Worm (Caenorhabditis elegans) whole organism, L4 larva: ENCODE data around the gene chst-1.

ENCODE experiments used
- T20F7.1 ChIP-seq: fragments of 200-800 bp; sonication (Bioruptor generic); optimal IDR thresholded peaks from 2 replicates; lab custom pipeline; 2018; ENCODE audit warnings: mild to moderate bottlenecking, missing genetic modification characterization, missing compliant biosample characterization
- aha-1 ChIP-seq: fragments of 150-350 bp; peaks from one replicate; lab custom pipeline; 2014; ENCODE audit warnings: missing biosample characterization, missing genetic modification characterization
- aly-2 ChIP-seq: sonication (generic microtip); optimal IDR thresholded peaks from 2 replicates; lab custom pipeline; 2018; ENCODE audit warnings: missing biosample characterization, missing genetic modification characterization
- ces-1 ChIP-seq: fragments of 150-350 bp; sonication (generic microtip); optimal IDR thresholded peaks from 4 replicates; lab custom pipeline; 2014; ENCODE audit warnings: missing biosample characterization, missing genetic modification reagents, missing genetic modification characterization
- cey-2 ChIP-seq: sonication (generic microtip); optimal IDR thresholded peaks from 3 replicates; lab custom pipeline; 2017; ENCODE audit warnings: missing genetic modification characterization, mild to moderate bottlenecking, missing compliant biosample characterization, antibody characterized with exemption, borderline replicate concordance; ENCODE audit not compliant: insufficient read depth
- ctbp-1 ChIP-seq: fragments of 200-800 bp; sonication (Bioruptor generic); IDR thresholded peaks from 2 replicates; pipeline ENCODE4 v1.3.6; 2022; ENCODE audit warnings: missing genetic modification reagents, missing genetic modification characterization, missing compliant biosample characterization
- daf-12 ChIP-seq: fragments of 150-350 bp; optimal IDR thresholded peaks from 2 replicates; lab custom pipeline; 2014; ENCODE audit warnings: missing biosample characterization, missing genetic modification reagents, missing genetic modification characterization
- daf-16 ChIP-seq, 3 experiments: sonication (generic microtip); optimal IDR thresholded peaks; 2 replicates each; lab custom pipeline; 2016 to 2017; ENCODE audit warnings: missing genetic modification characterization in 3 of 3, missing genetic modification reagents in 3 of 3, mild to moderate bottlenecking in 2 of 3, missing compliant biosample characterization in 2 of 3, missing biosample characterization in 1 of 3, moderate library complexity in 1 of 3
- daf-19 ChIP-seq: fragments of 200-800 bp; sonication (Bioruptor generic); conservative IDR thresholded peaks from 2 replicates; pipeline ENCODE4 v1.3.6; 2022; ENCODE audit warnings: missing genetic modification characterization, missing compliant biosample characterization
- dmd-6 ChIP-seq: fragments of 200-800 bp; sonication (Bioruptor generic); IDR thresholded peaks from 2 replicates; pipeline ENCODE4 v1.3.6; 2022; ENCODE audit warnings: missing genetic modification reagents, missing genetic modification characterization, missing compliant biosample characterization
- dmd-9 ChIP-seq: fragments of 200-800 bp; sonication (Bioruptor generic); IDR thresholded peaks from 2 replicates; pipeline ENCODE4 v1.3.6; 2022; ENCODE audit warnings: missing genetic modification reagents, missing genetic modification characterization, missing compliant biosample characterization
- dpl-1 ChIP-seq: fragments of 150-350 bp; optimal IDR thresholded peaks from 2 replicates; lab custom pipeline; 2014; ENCODE audit warnings: missing biosample characterization, missing genetic modification reagents, missing genetic modification characterization
- dve-1 ChIP-seq: sonication (generic microtip); optimal IDR thresholded peaks from 2 replicates; lab custom pipeline; 2017; ENCODE audit warnings: antibody characterized with exemption, mild to moderate bottlenecking, missing genetic modification characterization, missing compliant biosample characterization; ENCODE audit not compliant: insufficient read depth
- egl-27 ChIP-seq: sonication (generic microtip); optimal IDR thresholded peaks from 3 replicates; lab custom pipeline; 2017; ENCODE audit warnings: missing biosample characterization, missing genetic modification reagents, missing genetic modification characterization
- fos-1 ChIP-seq: fragments of 150-350 bp; optimal IDR thresholded peaks from 2 replicates; lab custom pipeline; 2014; ENCODE audit warnings: missing biosample characterization, missing genetic modification characterization
- gei-8 ChIP-seq: fragments of 200-800 bp; sonication (Bioruptor generic); optimal IDR thresholded peaks from 2 replicates; lab custom pipeline; 2018; ENCODE audit warnings: mild to moderate bottlenecking, missing genetic modification characterization, missing compliant biosample characterization
- hif-1 ChIP-seq, 2 experiments: sonication (generic microtip); optimal IDR thresholded peaks; 2 replicates each; lab custom pipeline; 2016 to 2017; ENCODE audit warnings: missing compliant biosample characterization in 2 of 2, missing genetic modification characterization in 2 of 2, missing genetic modification reagents in 2 of 2, missing genotype in 2 of 2, mild to moderate bottlenecking in 1 of 2
- hlh-11 ChIP-seq: fragments of 200-800 bp; sonication (Bioruptor generic); optimal IDR thresholded peaks from 2 replicates; lab custom pipeline; 2018; ENCODE audit warnings: mild to moderate bottlenecking, missing genetic modification characterization, missing compliant biosample characterization
- hlh-30 ChIP-seq: sonication (generic microtip); optimal IDR thresholded peaks from 2 replicates; lab custom pipeline; 2017; ENCODE audit warnings: antibody characterized with exemption, mild to moderate bottlenecking, missing genetic modification characterization, missing compliant biosample characterization; ENCODE audit not compliant: insufficient read depth
- hmg-1.1 ChIP-seq: fragments of 200-800 bp; sonication (Bioruptor generic); IDR thresholded peaks from 2 replicates; pipeline ENCODE4 v1.3.6; 2022; ENCODE audit warnings: missing genetic modification reagents, missing genetic modification characterization, missing compliant biosample characterization
- lin-13 ChIP-seq: fragments of 150-350 bp; optimal IDR thresholded peaks from 2 replicates; lab custom pipeline; 2014; ENCODE audit warnings: missing biosample characterization, missing genetic modification reagents, missing genetic modification characterization
- lin-38 ChIP-seq: fragments of 200-800 bp; sonication (Bioruptor generic); IDR thresholded peaks from 2 replicates; pipeline ENCODE4 v1.3.6; 2022; ENCODE audit warnings: missing genetic modification reagents, missing genetic modification characterization, missing compliant biosample characterization
- lin-39 ChIP-seq: fragments of 150-350 bp; optimal IDR thresholded peaks from 2 replicates; lab custom pipeline; 2014; ENCODE audit warnings: missing biosample characterization, missing genetic modification reagents, missing genetic modification characterization
- lsy-2 ChIP-seq, 2 experiments: fragments of 150-350 bp in 1 of 2; sonication (generic microtip) in 1 of 2; optimal IDR thresholded peaks; 2 replicates each; lab custom pipeline; 2014 to 2017; ENCODE audit warnings: missing biosample characterization in 2 of 2, missing genetic modification characterization in 2 of 2
- madf-5 ChIP-seq, 2 experiments: fragments of 200-800 bp; sonication (Bioruptor generic); IDR thresholded peaks; 2 replicates each; pipeline ENCODE4 v1.3.6; 2022; ENCODE audit warnings: missing compliant biosample characterization in 2 of 2, missing genetic modification characterization in 2 of 2
- mdl-1 ChIP-seq, 2 experiments: fragments of 150-350 bp in 1 of 2; sonication (generic microtip) in 1 of 2; optimal IDR thresholded peaks; 2 replicates each; lab custom pipeline; 2014 to 2017; ENCODE audit warnings: missing biosample characterization in 2 of 2, missing genetic modification characterization in 2 of 2
- mep-1 ChIP-seq: fragments of 150-350 bp; sonication (generic microtip); optimal IDR thresholded peaks from 3 replicates; lab custom pipeline; 2014; ENCODE audit warnings: missing biosample characterization, missing genetic modification characterization
- mes-2 ChIP-seq: sonication (generic microtip); optimal IDR thresholded peaks from 2 replicates; lab custom pipeline; 2016; ENCODE audit warnings: missing genotype, mild to moderate bottlenecking, missing genetic modification characterization, missing compliant biosample characterization; ENCODE audit not compliant: poor library complexity, severe bottlenecking
- mxl-2 ChIP-seq: fragments of 200-800 bp; sonication (Bioruptor generic); conservative IDR thresholded peaks from 2 replicates; pipeline ENCODE4 v1.3.6; 2022; ENCODE audit warnings: missing genetic modification reagents, missing genetic modification characterization, missing compliant biosample characterization
- mxl-3 ChIP-seq: fragments of 200-800 bp; sonication (Bioruptor generic); optimal IDR thresholded peaks from 2 replicates; lab custom pipeline; 2018; ENCODE audit warnings: mild to moderate bottlenecking, missing genetic modification characterization, missing compliant biosample characterization
- nhr-11 ChIP-seq: fragments of 150-350 bp; optimal IDR thresholded peaks from 2 replicates; lab custom pipeline; 2014; ENCODE audit warnings: missing biosample characterization, missing genetic modification characterization
- nhr-111 ChIP-seq: fragments of 200-800 bp; sonication (Bioruptor generic); optimal IDR thresholded peaks from 2 replicates; lab custom pipeline; 2018; ENCODE audit warnings: mild to moderate bottlenecking, missing genetic modification characterization, missing compliant biosample characterization
- nhr-28 ChIP-seq: fragments of 150-350 bp; optimal IDR thresholded peaks from 2 replicates; lab custom pipeline; 2014; ENCODE audit warnings: missing biosample characterization, missing genetic modification characterization
- nhr-48 ChIP-seq: sonication (generic microtip); optimal IDR thresholded peaks from 2 replicates; lab custom pipeline; 2016; ENCODE audit warnings: mild to moderate bottlenecking, missing genetic modification characterization, missing compliant biosample characterization
- nhr-6 ChIP-seq: fragments of 150-350 bp; optimal IDR thresholded peaks from 2 replicates; lab custom pipeline; 2014; ENCODE audit warnings: missing biosample characterization, missing genetic modification characterization
- pha-4 ChIP-seq, 2 experiments: fragments of 150-350 bp in 1 of 2; fragments of 200-800 bp in 1 of 2; sonication (Bioruptor generic) in 1 of 2; IDR thresholded peaks in 1 of 2; optimal IDR thresholded peaks in 1 of 2; 2 replicates each; pipeline versions ENCODE4 v1.3.6 to Lab custom; 2014 to 2022; ENCODE audit warnings: missing genetic modification characterization in 2 of 2, missing genetic modification reagents in 2 of 2, missing biosample characterization in 1 of 2, missing compliant biosample characterization in 1 of 2
- pqm-1 ChIP-seq: sonication (generic microtip); optimal IDR thresholded peaks from 2 replicates; lab custom pipeline; 2017; ENCODE audit warnings: missing biosample characterization, missing genetic modification characterization
- rbr-2 ChIP-seq: sonication (generic microtip); optimal IDR thresholded peaks from 2 replicates; lab custom pipeline; 2016; ENCODE audit warnings: missing genotype, missing genetic modification characterization, missing compliant biosample characterization
- saeg-2 ChIP-seq: fragments of 200-800 bp; sonication (Bioruptor generic); IDR thresholded peaks from 2 replicates; pipeline ENCODE4 v1.3.6; 2022; ENCODE audit warnings: missing genetic modification reagents, missing genetic modification characterization, missing compliant biosample characterization
- unc-130 ChIP-seq: sonication (generic microtip); optimal IDR thresholded peaks from 2 replicates; lab custom pipeline; 2016; ENCODE audit warnings: missing genetic modification reagents, missing genetic modification characterization, missing compliant biosample characterization
- unc-62 ChIP-seq, 3 experiments: fragments of 150-350 bp in 1 of 3; sonication (generic microtip); optimal IDR thresholded peaks in 2 of 3; peaks in 1 of 3; 1 replicate in 1 of 3; 2 replicates in 2 of 3; lab custom pipeline; 2014 to 2017; ENCODE audit warnings: missing biosample characterization in 3 of 3, missing genetic modification characterization in 3 of 3, missing genetic modification reagents in 3 of 3, missing genotype in 1 of 3
- ztf-7 ChIP-seq: fragments of 150-350 bp; optimal IDR thresholded peaks from 2 replicates; lab custom pipeline; 2014; ENCODE audit warnings: missing biosample characterization, missing genetic modification characterization

The chst-1 gene

DNA sequence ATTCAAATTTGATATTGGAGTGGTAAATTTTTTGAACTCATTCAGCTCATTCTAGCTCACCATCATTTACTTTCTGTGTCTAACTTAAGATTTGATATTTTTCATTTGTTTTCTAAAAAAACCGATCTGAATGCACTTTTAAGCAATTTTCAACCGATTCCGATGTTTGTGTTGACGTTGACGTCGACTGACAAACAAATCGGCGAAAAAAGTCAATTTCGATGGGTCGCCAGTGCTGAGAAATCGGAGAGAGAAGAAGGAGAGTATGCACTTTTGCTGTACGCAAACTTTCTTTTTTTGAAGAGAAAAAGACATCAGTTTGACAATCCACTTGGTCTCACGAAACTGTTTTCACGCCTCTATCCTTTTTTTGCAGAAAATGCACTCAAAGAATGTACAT lies 18.7 kb upstream of the chst-1 start:
- TF ChIP-seq egl-27 (tag; lab: Kevin White, UChicago) (no peak), aly-2 (no peak), gei-8 (GFP tag; lab: Kevin White, UChicago) (no peak), madf-5 (GFP tag; IDR thresholded peaks at IDR 0.05; lab: Robert Waterston, UW) (no peak), unc-130 (GFP tag; lab: Kevin White, UChicago) (no peak), unc-62 (GFP tag; optimal IDR thresholded peaks at IDR 0.05 in 1 of 2; lab: Kevin White, UChicago) (peak in 1 of 2 experiments; percentile 83), unc-62 (tag; optimal IDR thresholded peaks at IDR 0.05; lab: Kevin White, UChicago) (no peak), ctbp-1 (GFP tag; lab: Robert Waterston, UW) (no peak), nhr-48 (tag; lab: Kevin White, UChicago) (no peak), aha-1 (peak; percentile 73)

DNA sequence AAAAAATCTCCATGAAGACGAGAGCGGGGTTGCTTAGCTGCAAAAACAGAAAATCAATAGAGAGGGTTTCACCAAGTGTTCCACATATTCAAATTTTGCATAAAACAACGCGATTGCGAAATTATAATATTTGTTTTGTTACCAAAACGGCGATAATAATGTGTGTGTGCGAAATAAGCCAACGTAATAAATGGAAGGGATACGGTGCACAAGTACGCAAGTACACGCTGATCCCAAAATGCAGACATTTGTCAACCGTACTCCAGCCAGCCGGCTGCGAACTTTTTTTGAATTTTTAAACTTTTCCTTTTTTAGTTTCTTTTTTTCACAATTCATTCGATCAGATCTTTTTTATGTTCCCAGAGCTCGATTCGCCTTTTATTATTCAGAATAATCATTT lies 18.1 kb upstream of the chst-1 start, which contains the start of gene ire-1:
Gene ire-1, minus strand, starts transcription at position 44 of the 400 bp plus-strand sequence.
- TF ChIP-seq fos-1 (tag; lab: Kevin White, UChicago), result no peak
- peak; percentile 54 for TF ChIP-seq lin-38 (GFP tag; lab: Robert Waterston, UW)
- TF ChIP-seq daf-19 (GFP tag; lab: Robert Waterston, UW), result 0 out of 2 replicates have a peak, but pooled peaks have one; percentile 17
- TF ChIP-seq hif-1 (tag; optimal IDR thresholded peaks at IDR 0.05; lab: Kevin White, UChicago), result peak in 1 of 2 experiments; percentile 31
- TF ChIP-seq nhr-111, result no peak
- peak; percentile 44 for TF ChIP-seq hlh-11 (tag; lab: Kevin White, UChicago)
- TF ChIP-seq lsy-2 (tag; optimal IDR thresholded peaks at IDR 0.05; lab: Kevin White, UChicago), result peak; percentile 90 to 99
- peak; percentile 23 for TF ChIP-seq pqm-1
- no peak for TF ChIP-seq nhr-11 (tag; lab: Kevin White, UChicago)
- TF ChIP-seq mdl-1 (tag; optimal IDR thresholded peaks at IDR 0.05; lab: Kevin White, UChicago), result no peak
- no peak for TF ChIP-seq dmd-9 (GFP tag; lab: Robert Waterston, UW)
- peak; percentile 17 for TF ChIP-seq ztf-7
- peak; percentile 72 for TF ChIP-seq dve-1
- peak; percentile 75 for TF ChIP-seq mes-2
- TF ChIP-seq daf-12, result no peak
- peak; percentile 38; the same call in 1 of the 2 replicates for TF ChIP-seq hmg-1.1 (GFP tag; lab: Robert Waterston, UW)
- no peak for TF ChIP-seq lin-39
- peak; percentile 49 for TF ChIP-seq nhr-28 (tag; lab: Kevin White, UChicago)
- TF ChIP-seq dmd-6, result peak; percentile 26; the same call in 1 of the 2 replicates
- TF ChIP-seq pha-4 (GFP tag; IDR thresholded peaks at IDR 0.05; lab: Robert Waterston, UW), result peak; percentile 14; the same call in 1 of the 2 replicates
- peak; percentile 70 for TF ChIP-seq pha-4 (tag; optimal IDR thresholded peaks at IDR 0.05; lab: Kevin White, UChicago)
- peak; percentile 69 for TF ChIP-seq dpl-1 (GFP tag; lab: Kevin White, UChicago)
- no peak for TF ChIP-seq mxl-2 (GFP tag; lab: Robert Waterston, UW)
- TF ChIP-seq hlh-30 (tag; lab: Kevin White, UChicago), result peak; percentile 42
- peak; percentile 6 for TF ChIP-seq rbr-2 (tag; lab: Kevin White, UChicago)
- TF ChIP-seq mxl-3 (GFP tag; lab: Kevin White, UChicago), result peak; percentile 15
- TF ChIP-seq ces-1, result no peak
- TF ChIP-seq saeg-2 (GFP tag; lab: Robert Waterston, UW), result no peak
- TF ChIP-seq cey-2, result no peak
- peak; percentile 70 for TF ChIP-seq mep-1
- peak; percentile 47 for TF ChIP-seq T20F7.1 (GFP tag; lab: Kevin White, UChicago)
- TF ChIP-seq lin-13 (GFP tag; lab: Kevin White, UChicago), result peak; percentile 42
- no peak for TF ChIP-seq daf-16 (GFP tag; optimal IDR thresholded peaks at IDR 0.05; lab: Kevin White, UChicago)
- peak; percentile 57 for TF ChIP-seq daf-16 (tag; optimal IDR thresholded peaks at IDR 0.05; lab: Kevin White, UChicago)
- TF ChIP-seq nhr-6 (tag; lab: Kevin White, UChicago), result peak; percentile 38
